Worm (Caenorhabditis elegans) whole organism, early embryonic: ENCODE data around the gene ZC250.5.

Source experiments
- F13C5.2 ChIP-seq: sonication (generic microtip); optimal IDR thresholded peaks from 2 replicates; lab custom pipeline; 2017; ENCODE audit warnings: mild to moderate bottlenecking, missing genetic modification characterization, inconsistent platforms, missing compliant biosample characterization
- ama-1 ChIP-seq: fragments of 150-350 bp; optimal IDR thresholded peaks from 2 replicates; lab custom pipeline; 2014
- ceh-13 ChIP-seq: fragments of 200-800 bp; sonication (Bioruptor generic); optimal IDR thresholded peaks from 2 replicates; lab custom pipeline; 2018; ENCODE audit warnings: mild to moderate bottlenecking, missing genetic modification characterization, missing compliant biosample characterization
- ceh-36 ChIP-seq: sonication (generic microtip); optimal IDR thresholded peaks from 2 replicates; lab custom pipeline; 2016; ENCODE audit warnings: missing genetic modification characterization, inconsistent platforms, missing compliant biosample characterization
- ets-7 ChIP-seq: sonication (generic microtip); optimal IDR thresholded peaks from 2 replicates; lab custom pipeline; 2016; ENCODE audit warnings: missing genotype, missing genetic modification characterization, missing compliant biosample characterization
- flt-1 ChIP-seq: fragments of 200-800 bp; sonication (Bioruptor generic); IDR thresholded peaks from 2 replicates; pipeline ENCODE4 v1.3.6; 2022; ENCODE audit warnings: missing genetic modification characterization, missing compliant biosample characterization
- hmbx-1 ChIP-seq: sonication (generic microtip); optimal IDR thresholded peaks from 2 replicates; lab custom pipeline; 2016; ENCODE audit warnings: mild to moderate bottlenecking, missing genetic modification characterization, missing compliant biosample characterization
- hmg-4 ChIP-seq: fragments of 200-800 bp; sonication (Bioruptor generic); optimal IDR thresholded peaks from 2 replicates; lab custom pipeline; 2018; ENCODE audit warnings: mild to moderate bottlenecking, missing genetic modification characterization, missing compliant biosample characterization
- sea-1 ChIP-seq: fragments of 200-800 bp; sonication (Bioruptor generic); conservative IDR thresholded peaks from 2 replicates; pipeline ENCODE4 v1.3.6; 2022; ENCODE audit warnings: missing genetic modification characterization, missing compliant biosample characterization
- tbx-37 ChIP-seq: fragments of 200-800 bp; sonication (Bioruptor generic); conservative IDR thresholded peaks from 2 replicates; pipeline ENCODE4 v1.3.6; 2022; ENCODE audit warnings: missing genetic modification reagents, missing genetic modification characterization, missing compliant biosample characterization
- tra-4 ChIP-seq: sonication (generic microtip); optimal IDR thresholded peaks from 2 replicates; lab custom pipeline; 2017; ENCODE audit warnings: missing genetic modification characterization, missing compliant biosample characterization

DNA sequence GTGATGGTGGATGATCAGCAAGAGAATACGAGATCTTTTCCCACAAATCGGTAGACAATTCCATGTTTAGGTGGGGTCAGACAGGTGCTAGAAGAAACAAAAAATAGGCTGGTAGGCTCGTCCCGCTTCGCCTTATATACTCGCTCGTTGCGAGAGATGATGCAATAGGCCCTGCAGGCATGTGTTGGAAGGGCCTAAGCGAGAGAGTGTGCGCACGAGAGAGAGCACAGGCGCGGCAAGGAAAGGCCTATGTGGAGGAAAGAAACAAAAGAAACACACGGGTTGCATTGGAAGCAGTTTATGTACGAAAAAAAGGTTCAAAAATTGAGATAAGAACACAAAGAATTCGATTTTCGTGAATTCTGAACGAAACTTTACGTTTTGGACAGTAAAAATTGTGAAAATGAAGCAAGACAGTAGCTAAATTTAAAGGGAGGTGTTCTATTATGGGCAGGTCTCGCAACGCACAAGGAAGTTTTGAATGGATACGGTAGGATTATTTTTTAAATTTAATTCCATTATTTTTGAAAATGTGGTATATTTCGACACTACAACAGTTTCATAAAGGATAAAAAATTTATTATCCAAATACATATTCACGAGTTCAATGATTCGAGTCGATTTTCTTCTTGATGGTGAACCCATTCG lies 24.7 kb upstream of the ZC250.5 start, which contains the start of gene F44E7.5:
- TF ChIP-seq tra-4 (tag; lab: Kevin White, UChicago), result no peak
- no peak for TF ChIP-seq hmbx-1 (tag; lab: Kevin White, UChicago)
- no peak for TF ChIP-seq ets-7 (tag; lab: Kevin White, UChicago)
- no peak for TF ChIP-seq hmg-4
- TF ChIP-seq sea-1 (GFP tag; lab: Robert Waterston, UW), result no peak
- no peak for TF ChIP-seq ama-1 (lab: Kevin White, UChicago)
- TF ChIP-seq flt-1 (GFP tag; lab: Robert Waterston, UW), result no peak
- TF ChIP-seq tbx-37 (GFP tag; lab: Robert Waterston, UW), result no peak
- TF ChIP-seq ceh-13 (GFP tag; lab: Kevin White, UChicago), result no peak
- no peak for TF ChIP-seq ceh-36
- TF ChIP-seq F13C5.2 (tag; lab: Kevin White, UChicago), result no peak
